Fruit fly (Drosophila melanogaster) whole organism, wandering third instar larva: ENCODE measurements around the gene mtSSB.

Experiments
- Abd-B ChIP-seq: fragments of >200 bp; optimal IDR thresholded peaks from 2 replicates; lab custom pipeline; 2017; ENCODE audit warnings: missing biosample characterization, missing genetic modification characterization
- CG32264 ChIP-seq: fragments of 200-800 bp; sonication (Bioruptor generic); optimal IDR thresholded peaks from 2 replicates; lab custom pipeline; 2016; ENCODE audit warnings: missing biosample characterization, missing genetic modification characterization
- CG9705 ChIP-seq: fragments of 200-800 bp; sonication (Bioruptor generic); optimal IDR thresholded peaks from 2 replicates; lab custom pipeline; 2018; ENCODE audit warnings: missing biosample characterization, mild to moderate bottlenecking, missing genetic modification characterization
- CrebA ChIP-seq: fragments of 200-800 bp; sonication (Bioruptor generic); optimal IDR thresholded peaks from 2 replicates; lab custom pipeline; 2016; ENCODE audit warnings: missing biosample characterization, mild to moderate bottlenecking, missing genetic modification characterization, borderline replicate concordance
- Dfd ChIP-seq: fragments of >200 bp; optimal IDR thresholded peaks from 2 replicates; lab custom pipeline; 2017; ENCODE audit warnings: missing biosample characterization, missing genetic modification characterization
- Dif ChIP-seq: fragments of 200-275, 200-300 bp; sonication (Bioruptor generic); optimal IDR thresholded peaks from 2 replicates; lab custom pipeline; 2018; ENCODE audit warnings: missing biosample characterization, missing genetic modification characterization; ENCODE audit not compliant: partially characterized antibody
- GATAd ChIP-seq: sonication (Bioruptor generic); optimal IDR thresholded peaks from 2 replicates; lab custom pipeline; 2016; ENCODE audit warnings: missing biosample characterization, missing genetic modification characterization
- HLH106 ChIP-seq: fragments of 200-800 bp; optimal IDR thresholded peaks from 3 replicates; lab custom pipeline; 2019; ENCODE audit warnings: missing biosample characterization, mild to moderate bottlenecking, missing genetic modification characterization, moderate library complexity
- Hnf4 ChIP-seq: fragments of 200-800 bp; sonication (Bioruptor generic); optimal IDR thresholded peaks from 2 replicates; lab custom pipeline; 2016; ENCODE audit warnings: missing biosample characterization, mild to moderate bottlenecking, missing genetic modification characterization
- Hr78 ChIP-seq: fragments of >200 bp; optimal IDR thresholded peaks from 2 replicates; lab custom pipeline; 2017; ENCODE audit warnings: missing biosample characterization, missing genetic modification characterization
- Hr83 ChIP-seq: fragments of 200-300 bp; sonication (Bioruptor generic); optimal IDR thresholded peaks from 2 replicates; lab custom pipeline; 2016; ENCODE audit warnings: missing biosample characterization, mild to moderate bottlenecking, missing genetic modification characterization, moderate library complexity; ENCODE audit not compliant: poor library complexity, severe bottlenecking
- Jra ChIP-seq: sonication (Bioruptor generic); optimal IDR thresholded peaks from 2 replicates; lab custom pipeline; 2016; ENCODE audit warnings: missing biosample characterization, missing genetic modification characterization
- Mio ChIP-seq: sonication (Bioruptor generic); optimal IDR thresholded peaks from 2 replicates; lab custom pipeline; 2016; ENCODE audit warnings: missing biosample characterization, missing genetic modification characterization
- Myc ChIP-seq: fragments of >200 bp; optimal IDR thresholded peaks from 2 replicates; lab custom pipeline; 2017
- N ChIP-seq: fragments of >200 bp; optimal IDR thresholded peaks from 2 replicates; lab custom pipeline; 2018; ENCODE audit warnings: missing biosample characterization, missing external identifiers, missing genetic modification characterization
- OdsH ChIP-seq: fragments of 200-800 bp; sonication (Bioruptor generic); optimal IDR thresholded peaks from 2 replicates; lab custom pipeline; 2016; ENCODE audit warnings: missing biosample characterization, mild to moderate bottlenecking, missing genetic modification characterization
- Rel ChIP-seq, 2 experiments: fragments of 200-800 bp; sonication (Bioruptor generic) in 1 of 2; optimal IDR thresholded peaks; 2 replicates in 1 of 2; 3 replicates in 1 of 2; lab custom pipeline; 2016 to 2019; ENCODE audit warnings: mild to moderate bottlenecking in 2 of 2, missing biosample characterization in 2 of 2, missing genetic modification characterization in 2 of 2, moderate library complexity in 1 of 2
- Sp1 ChIP-seq: fragments of 200-800 bp; sonication (Bioruptor generic); optimal IDR thresholded peaks from 3 replicates; lab custom pipeline; 2019; ENCODE audit warnings: missing biosample characterization, mild to moderate bottlenecking, missing genetic modification characterization, moderate library complexity
- Vsx2 ChIP-seq: fragments of 200-300, 225-300 bp; sonication (Bioruptor generic); optimal IDR thresholded peaks from 2 replicates; lab custom pipeline; 2018; ENCODE audit warnings: missing biosample characterization, missing genetic modification characterization; ENCODE audit not compliant: partially characterized antibody
- br ChIP-seq: fragments of 200-800 bp; sonication (Bioruptor generic); optimal IDR thresholded peaks from 2 replicates; lab custom pipeline; 2016; ENCODE audit warnings: missing biosample characterization, missing genetic modification characterization
- brk ChIP-seq: fragments of 200-800 bp; sonication (Bioruptor generic); optimal IDR thresholded peaks from 2 replicates; lab custom pipeline; 2016; ENCODE audit warnings: missing biosample characterization, mild to moderate bottlenecking, missing genetic modification characterization
- dl ChIP-seq, 2 experiments: fragments of 175-275, 200-275 bp in 1 of 2; fragments of 200-275 bp in 1 of 2; sonication (Bioruptor generic); optimal IDR thresholded peaks; lab custom pipeline; 2018; ENCODE audit warnings: mild to moderate bottlenecking in 2 of 2, missing biosample characterization in 2 of 2, missing genetic modification characterization in 2 of 2, moderate library complexity in 2 of 2; ENCODE audit not compliant: partially characterized antibody in 2 of 2, insufficient read depth in 1 of 2
- dmrt93B ChIP-seq: fragments of 200-800 bp; sonication (Bioruptor generic); optimal IDR thresholded peaks from 2 replicates; lab custom pipeline; 2018; ENCODE audit warnings: missing biosample characterization, mild to moderate bottlenecking, missing genetic modification characterization
- dsf ChIP-seq: sonication (Bioruptor generic); optimal IDR thresholded peaks from 2 replicates; lab custom pipeline; 2016; ENCODE audit warnings: missing biosample characterization, missing genetic modification characterization, borderline replicate concordance
- ey ChIP-seq: fragments of 200-800 bp; sonication (Bioruptor generic); optimal IDR thresholded peaks from 2 replicates; lab custom pipeline; 2016; ENCODE audit warnings: missing biosample characterization, missing genetic modification characterization
- foxo ChIP-seq, 2 experiments: fragments of 200-800 bp; sonication (Bioruptor generic); optimal IDR thresholded peaks; 2 replicates in 1 of 2; 3 replicates in 1 of 2; lab custom pipeline; 2016 to 2017; ENCODE audit warnings: missing biosample characterization in 2 of 2, missing genetic modification characterization in 2 of 2
- fru ChIP-seq: fragments of 200-800 bp; sonication (Bioruptor generic); optimal IDR thresholded peaks from 3 replicates; lab custom pipeline; 2016; ENCODE audit warnings: missing biosample characterization, mild to moderate bottlenecking, missing genetic modification characterization
- h ChIP-seq: fragments of 200-800 bp; sonication (Bioruptor generic); optimal IDR thresholded peaks from 3 replicates; lab custom pipeline; 2016; ENCODE audit warnings: missing biosample characterization, mild to moderate bottlenecking, missing genetic modification characterization
- jim ChIP-seq: fragments of 175-275, 200-325 bp; sonication (Bioruptor generic); optimal IDR thresholded peaks from 2 replicates; lab custom pipeline; 2016; ENCODE audit warnings: missing biosample characterization, mild to moderate bottlenecking, missing genetic modification characterization
- lola ChIP-seq: fragments of >200 bp; optimal IDR thresholded peaks from 2 replicates; lab custom pipeline; 2017; ENCODE audit warnings: missing biosample characterization, missing genetic modification characterization
- pan ChIP-seq: fragments of >200 bp; optimal IDR thresholded peaks from 2 replicates; lab custom pipeline; 2017
- psq ChIP-seq: fragments of 200-800 bp; sonication (Bioruptor generic); optimal IDR thresholded peaks from 3 replicates; lab custom pipeline; 2017; ENCODE audit warnings: missing biosample characterization, mild to moderate bottlenecking, missing genetic modification characterization, moderate library complexity
- rgr ChIP-seq: fragments of 200-800 bp; sonication (Bioruptor generic); optimal IDR thresholded peaks from 3 replicates; lab custom pipeline; 2016; ENCODE audit warnings: missing biosample characterization, mild to moderate bottlenecking, missing genetic modification characterization
- sage ChIP-seq: fragments of 200-800 bp; sonication (Bioruptor generic); optimal IDR thresholded peaks from 2 replicates; lab custom pipeline; 2016; ENCODE audit warnings: missing biosample characterization, mild to moderate bottlenecking, missing genetic modification characterization
- sv ChIP-seq: fragments of 200-800 bp; sonication (Bioruptor generic); optimal IDR thresholded peaks from 3 replicates; lab custom pipeline; 2016; ENCODE audit warnings: missing biosample characterization, missing genetic modification characterization
- tai ChIP-seq: sonication (Bioruptor generic); optimal IDR thresholded peaks from 2 replicates; lab custom pipeline; 2016; ENCODE audit warnings: missing biosample characterization, missing genetic modification characterization
- usp ChIP-seq: fragments of >200 bp; optimal IDR thresholded peaks from 2 replicates; lab custom pipeline; 2017; ENCODE audit warnings: missing biosample characterization, missing genetic modification characterization
- woc ChIP-seq: sonication (Bioruptor generic); optimal IDR thresholded peaks from 2 replicates; lab custom pipeline; 2016; ENCODE audit warnings: missing biosample characterization, mild to moderate bottlenecking, missing genetic modification characterization

Gene mtSSB

dm6 chr3R:16251926-16252287, 46.9 kb upstream of the mtSSB start:
- peak; percentile 18 for TF ChIP-seq fru
- TF ChIP-seq Jra = no peak
- peak in 1 of 2 experiments; percentile 19 for TF ChIP-seq dl (GFP tag; optimal IDR thresholded peaks at IDR 0.05; lab: Kevin White, UChicago; ENCODE audit: insufficient read depth in 1 of 2, partially characterized antibody in 2 of 2)
- TF ChIP-seq h (GFP tag; lab: Kevin White, UChicago) = peak; percentile 15
- TF ChIP-seq dsf (GFP tag; lab: Kevin White, UChicago) = no peak
- TF ChIP-seq Rel (GFP tag; optimal IDR thresholded peaks at IDR 0.05; lab: Kevin White, UChicago) = no peak
- peak; percentile 97 for TF ChIP-seq Rel (tag; optimal IDR thresholded peaks at IDR 0.05; lab: Kevin White, UChicago)
- TF ChIP-seq rgr (GFP tag; lab: Kevin White, UChicago) = peak; percentile 11
- TF ChIP-seq CrebA = no peak
- TF ChIP-seq HLH106 (tag; lab: Kevin White, UChicago) = no peak
- peak; percentile 59 for TF ChIP-seq Dif
- peak; percentile 8 for TF ChIP-seq psq
- TF ChIP-seq Sp1 = no peak
- peak; percentile 3 for TF ChIP-seq Hr83

- no peak for TF ChIP-seq HLH106 (tag; lab: Kevin White, UChicago)
- TF ChIP-seq lola (GFP tag; lab: Kevin White, UChicago) = no peak
- TF ChIP-seq, all 38 proteins: peak for 0
Measured at dm6 chr3R:16251270-16251925, 46.3 kb upstream of the mtSSB start.

- TF ChIP-seq dmrt93B (no peak), jim (peak; percentile 93), OdsH (GFP tag; lab: Kevin White, UChicago) (peak; percentile 75), CG32264 (GFP tag; lab: Kevin White, UChicago) (peak; percentile 69), tai (peak; percentile 83), fru (peak; percentile 72), pan (lab: Kevin White, UChicago) (no peak), psq (peak; percentile 96), Dif (peak; percentile 85), rgr (GFP tag; lab: Kevin White, UChicago) (peak; percentile 83), woc (GFP tag; lab: Kevin White, UChicago) (peak; percentile 89), lola (GFP tag; lab: Kevin White, UChicago) (no peak), Abd-B (GFP tag; lab: Kevin White, UChicago) (no peak), Myc (lab: Kevin White, UChicago) (no peak), br (peak; percentile 59), foxo (GFP tag; optimal IDR thresholded peaks at IDR 0.05; lab: Kevin White, UChicago) (peak; percentile 45 to 86), dl (GFP tag; optimal IDR thresholded peaks at IDR 0.05; lab: Kevin White, UChicago; ENCODE audit: insufficient read depth in 1 of 2, partially characterized antibody in 2 of 2) (peak; percentile 77 to 78), Rel (GFP tag; optimal IDR thresholded peaks at IDR 0.05; lab: Kevin White, UChicago) (peak; percentile 87), Rel (tag; optimal IDR thresholded peaks at IDR 0.05; lab: Kevin White, UChicago) (peak; percentile 90), brk (peak; percentile 78), Hr83 (peak; percentile 95), sv (GFP tag; lab: Kevin White, UChicago) (no peak), N (GFP tag; lab: Kevin White, UChicago) (no peak), Jra (peak; percentile 90), ey (GFP tag; lab: Kevin White, UChicago) (peak; percentile 77), h (GFP tag; lab: Kevin White, UChicago) (peak; percentile 91), Hr78 (GFP tag; lab: Kevin White, UChicago) (no peak), Sp1 (peak; percentile 61), Vsx2 (GFP tag; lab: Kevin White, UChicago) (no peak), dsf (GFP tag; lab: Kevin White, UChicago) (peak; percentile 56), Hnf4 (GFP tag; lab: Kevin White, UChicago) (peak; percentile 84), GATAd (GFP tag; lab: Kevin White, UChicago) (no peak), usp (GFP tag; lab: Kevin White, UChicago) (no peak), CrebA (peak; percentile 95), sage (GFP tag; lab: Kevin White, UChicago) (peak; percentile 57), CG9705 (GFP tag; lab: Kevin White, UChicago) (peak; percentile 29), Mio (no peak), Dfd (no peak), HLH106 (tag; lab: Kevin White, UChicago) (peak; percentile 71)
Measured at dm6 chr3R:16249829-16250814, 45.1 kb upstream of the mtSSB start.
